Fruit fly (Drosophila melanogaster) whole organism, embryonic: ENCODE results near the gene isoQC.

Experiments
- Aef1 ChIP-seq: fragments of 200-800 bp; sonication (Bioruptor generic); IDR thresholded peaks from 3 replicates; pipeline ENCODE4 v1.3.6; 2022; ENCODE audit warnings: missing biosample characterization, missing genetic modification characterization
- Blimp-1 ChIP-seq: fragments of 200-800 bp; sonication (Bioruptor generic); optimal IDR thresholded peaks from 3 replicates; lab custom pipeline; 2018; ENCODE audit warnings: missing biosample characterization, missing genetic modification characterization, mild to moderate bottlenecking, moderate library complexity, missing genetic modification reagents
- CG11093 ChIP-seq: fragments of 200-800 bp; sonication (Bioruptor generic); IDR thresholded peaks from 3 replicates; pipeline ENCODE4 v1.3.6; 2022; ENCODE audit warnings: missing biosample characterization, missing genetic modification characterization
- CG11723 ChIP-seq: fragments of 200-800 bp; sonication (Bioruptor generic); optimal IDR thresholded peaks from 2 replicates; lab custom pipeline; 2017; ENCODE audit warnings: missing biosample characterization, mild to moderate bottlenecking, missing genetic modification characterization
- CG12659 ChIP-seq: fragments of 200-800 bp; sonication (Bioruptor generic); optimal IDR thresholded peaks from 3 replicates; lab custom pipeline; 2017; ENCODE audit warnings: mild to moderate bottlenecking, missing biosample characterization, missing genetic modification reagents, missing genetic modification characterization
- CG12942 ChIP-seq: fragments of 200-800 bp; sonication (Bioruptor generic); optimal IDR thresholded peaks from 3 replicates; lab custom pipeline; 2016; ENCODE audit warnings: missing biosample characterization, missing genetic modification characterization
- CG13296 ChIP-seq: fragments of 200-800 bp; sonication (Bioruptor generic); optimal IDR thresholded peaks from 3 replicates; lab custom pipeline; 2018; ENCODE audit warnings: missing biosample characterization, mild to moderate bottlenecking, missing genetic modification characterization
- CG14014 ChIP-seq: fragments of 200-800 bp; sonication (Bioruptor generic); IDR thresholded peaks from 2 replicates; pipeline ENCODE4 v1.3.6; 2022; ENCODE audit warnings: missing biosample characterization, missing genetic modification characterization
- CG15269 ChIP-seq: fragments of 200-800 bp; sonication (Bioruptor generic); optimal IDR thresholded peaks from 2 replicates; lab custom pipeline; 2018; ENCODE audit warnings: missing biosample characterization, mild to moderate bottlenecking, missing genetic modification characterization, moderate library complexity
- CG15479 ChIP-seq: fragments of 200-800 bp; sonication (Bioruptor generic); optimal IDR thresholded peaks from 3 replicates; lab custom pipeline; 2019; ENCODE audit warnings: missing biosample characterization, mild to moderate bottlenecking, missing genetic modification characterization, moderate library complexity
- CG16863 ChIP-seq: fragments of 200-800 bp; sonication (Bioruptor generic); optimal IDR thresholded peaks from 3 replicates; lab custom pipeline; 2016; ENCODE audit warnings: missing biosample characterization, missing genetic modification characterization
- CG17186 ChIP-seq: fragments of 200-800 bp; sonication (Bioruptor generic); optimal IDR thresholded peaks from 3 replicates; lab custom pipeline; 2017; ENCODE audit warnings: missing biosample characterization, missing genetic modification reagents, missing genetic modification characterization
- CG17328 ChIP-seq: fragments of 200-800 bp; sonication (Bioruptor generic); IDR thresholded peaks from 2 replicates; pipeline ENCODE4 v1.3.6; 2022; ENCODE audit warnings: missing biosample characterization, missing genetic modification characterization
- CG17612 ChIP-seq: fragments of 200-800 bp; sonication (Bioruptor generic); IDR thresholded peaks from 2 replicates; pipeline ENCODE4 v1.3.6; 2022; ENCODE audit warnings: missing biosample characterization, missing genetic modification characterization
- CG18764 ChIP-seq: fragments of 200-800 bp; sonication (Bioruptor generic); optimal IDR thresholded peaks from 3 replicates; lab custom pipeline; 2016; ENCODE audit warnings: missing biosample characterization, missing genetic modification characterization
- CG2116 ChIP-seq: fragments of 200-800 bp; sonication (Bioruptor generic); optimal IDR thresholded peaks from 3 replicates; lab custom pipeline; 2018; ENCODE audit warnings: missing biosample characterization, mild to moderate bottlenecking, missing genetic modification characterization
- CG2678 ChIP-seq: fragments of 200-800 bp; sonication (Bioruptor generic); optimal IDR thresholded peaks from 3 replicates; lab custom pipeline; 2019; ENCODE audit warnings: missing biosample characterization, mild to moderate bottlenecking, missing genetic modification characterization, moderate library complexity
- CG2712 ChIP-seq: fragments of 200-800 bp; optimal IDR thresholded peaks from 3 replicates; lab custom pipeline; 2019; ENCODE audit warnings: missing biosample characterization, mild to moderate bottlenecking, missing genetic modification characterization, moderate library complexity
- CG2875 ChIP-seq: fragments of 200-800 bp; sonication (Bioruptor generic); optimal IDR thresholded peaks from 2 replicates; lab custom pipeline; 2017; ENCODE audit warnings: missing biosample characterization, mild to moderate bottlenecking, missing genetic modification characterization, missing genetic modification reagents
- CG3065 ChIP-seq: fragments of 200-800 bp; sonication (Bioruptor generic); optimal IDR thresholded peaks from 2 replicates; lab custom pipeline; 2016; ENCODE audit warnings: missing biosample characterization, missing genetic modification characterization
- CG42726 ChIP-seq: fragments of 200-800 bp; sonication (Bioruptor generic); IDR thresholded peaks from 2 replicates; pipeline ENCODE4 v1.3.6; 2022; ENCODE audit warnings: missing biosample characterization, missing genetic modification characterization; ENCODE audit not compliant: partially characterized antibody
- CG4404 ChIP-seq: fragments of 200-800 bp; sonication (Bioruptor generic); IDR thresholded peaks from 2 replicates; pipeline ENCODE4 v1.3.6; 2022; ENCODE audit warnings: missing biosample characterization, missing genetic modification characterization
- CG4424 ChIP-seq: fragments of 200-800 bp; sonication (Bioruptor generic); optimal IDR thresholded peaks from 3 replicates; lab custom pipeline; 2016; ENCODE audit warnings: missing biosample characterization, missing genetic modification characterization
- CG5953 ChIP-seq: fragments of 200-800 bp; sonication (Bioruptor generic); IDR thresholded peaks from 2 replicates; pipeline ENCODE4 v1.3.6; 2022; ENCODE audit warnings: missing biosample characterization, missing genetic modification characterization
- CG6254 ChIP-seq: fragments of 200-800 bp; sonication (Bioruptor generic); optimal IDR thresholded peaks from 3 replicates; lab custom pipeline; 2017; ENCODE audit warnings: mild to moderate bottlenecking, missing biosample characterization, missing genetic modification reagents, missing genetic modification characterization
- CG6765 ChIP-seq: fragments of 200-800 bp; sonication (Bioruptor generic); optimal IDR thresholded peaks from 3 replicates; lab custom pipeline; 2017; ENCODE audit warnings: missing biosample characterization, mild to moderate bottlenecking, missing genetic modification characterization
- CG9727 ChIP-seq: fragments of 200-800 bp; sonication (Bioruptor generic); optimal IDR thresholded peaks from 3 replicates; lab custom pipeline; 2017; ENCODE audit warnings: missing biosample characterization, mild to moderate bottlenecking, missing genetic modification characterization
- CTCF ChIP-seq: fragments of 200-800 bp; sonication (Bioruptor generic); optimal IDR thresholded peaks from 2 replicates; lab custom pipeline; 2017; ENCODE audit warnings: missing biosample characterization, mild to moderate bottlenecking, missing genetic modification characterization, moderate library complexity
- Doc2 ChIP-seq: fragments of 200-800 bp; sonication (Bioruptor generic); IDR thresholded peaks from 2 replicates; pipeline ENCODE4 v1.3.6; 2022; ENCODE audit warnings: missing biosample characterization, missing genetic modification characterization
- Dref ChIP-seq: fragments of 200-800 bp; sonication (Bioruptor generic); IDR thresholded peaks from 2 replicates; pipeline ENCODE4 v1.3.6; 2022; ENCODE audit warnings: missing biosample characterization, missing genetic modification characterization
- Elba2 ChIP-seq: fragments of 200-800 bp; sonication (Bioruptor generic); optimal IDR thresholded peaks from 3 replicates; lab custom pipeline; 2016; ENCODE audit warnings: missing biosample characterization, missing genetic modification characterization
- Fer2 ChIP-seq: fragments of 200-800 bp; sonication (Bioruptor generic); optimal IDR thresholded peaks from 2 replicates; lab custom pipeline; 2018; ENCODE audit warnings: missing biosample characterization, mild to moderate bottlenecking, missing genetic modification characterization, moderate library complexity
- Lhr ChIP-seq: fragments of 200-800 bp; sonication (Bioruptor generic); optimal IDR thresholded peaks from 3 replicates; lab custom pipeline; 2017; ENCODE audit warnings: mild to moderate bottlenecking, missing biosample characterization, missing genetic modification reagents, missing genetic modification characterization
- Mrtf ChIP-seq: fragments of 200-800 bp; sonication (Bioruptor generic); IDR thresholded peaks from 3 replicates; pipeline ENCODE4 v1.3.6; 2022; ENCODE audit warnings: missing biosample characterization, missing genetic modification characterization
- Rx ChIP-seq: fragments of 200-800 bp; sonication (Bioruptor generic); IDR thresholded peaks from 2 replicates; pipeline ENCODE4 v1.3.6; 2022; ENCODE audit warnings: missing biosample characterization, missing genetic modification characterization
- Taf1 ChIP-seq: fragments of 200-800 bp; sonication (Bioruptor generic); IDR thresholded peaks from 2 replicates; pipeline ENCODE4 v1.3.6; 2022; ENCODE audit warnings: missing biosample characterization, missing genetic modification characterization
- abd-A ChIP-seq: fragments of 200-800 bp; sonication (Bioruptor generic); optimal IDR thresholded peaks from 3 replicates; lab custom pipeline; 2019; ENCODE audit warnings: missing biosample characterization, mild to moderate bottlenecking, missing genetic modification characterization, moderate library complexity
- chinmo ChIP-seq: fragments of 200-800 bp; sonication (Bioruptor generic); IDR thresholded peaks from 4 replicates; pipeline ENCODE4 v1.3.6; 2022; ENCODE audit warnings: missing biosample characterization, missing genetic modification characterization; ENCODE audit not compliant: partially characterized antibody
- cwo ChIP-seq: fragments of 200-800 bp; sonication (Bioruptor generic); optimal IDR thresholded peaks from 3 replicates; lab custom pipeline; 2017; ENCODE audit warnings: missing biosample characterization, missing genetic modification characterization, mild to moderate bottlenecking, moderate library complexity, missing genetic modification reagents
- fd64A ChIP-seq: fragments of 200-800 bp; sonication (Bioruptor generic); optimal IDR thresholded peaks from 3 replicates; lab custom pipeline; 2018; ENCODE audit warnings: missing biosample characterization, mild to moderate bottlenecking, missing genetic modification characterization
- fru ChIP-seq: fragments of >200 bp; optimal IDR thresholded peaks from 2 replicates; lab custom pipeline; 2017
- ham ChIP-seq: fragments of 200-800 bp; sonication (Bioruptor generic); IDR thresholded peaks from 2 replicates; pipeline ENCODE4 v1.3.6; 2022; ENCODE audit warnings: missing biosample characterization, missing genetic modification characterization
- jigr1 ChIP-seq: fragments of 200-800 bp; sonication (Bioruptor generic); IDR thresholded peaks from 3 replicates; pipeline ENCODE4 v1.3.6; 2022; ENCODE audit warnings: missing biosample characterization, missing genetic modification characterization
- lab ChIP-seq: fragments of 200-800 bp; sonication (Bioruptor generic); optimal IDR thresholded peaks from 3 replicates; lab custom pipeline; 2017; ENCODE audit warnings: missing biosample characterization, missing genetic modification characterization, mild to moderate bottlenecking, moderate library complexity, missing genetic modification reagents
- lbe ChIP-seq: fragments of 200-800 bp; sonication (Bioruptor generic); optimal IDR thresholded peaks from 2 replicates; lab custom pipeline; 2016; ENCODE audit warnings: missing biosample characterization, mild to moderate bottlenecking, missing genetic modification characterization
- nom ChIP-seq: fragments of 200-800 bp; sonication (Bioruptor generic); optimal IDR thresholded peaks from 2 replicates; lab custom pipeline; 2017; ENCODE audit warnings: missing biosample characterization, missing genetic modification characterization, mild to moderate bottlenecking, moderate library complexity, missing genetic modification reagents
- pita ChIP-seq: fragments of 200-800 bp; sonication (Bioruptor generic); optimal IDR thresholded peaks from 2 replicates; lab custom pipeline; 2017; ENCODE audit warnings: missing biosample characterization, mild to moderate bottlenecking, missing genetic modification characterization
- pzg ChIP-seq: fragments of 200-800 bp; sonication (Bioruptor generic); optimal IDR thresholded peaks from 3 replicates; lab custom pipeline; 2018; ENCODE audit warnings: missing biosample characterization, mild to moderate bottlenecking, missing genetic modification characterization, moderate library complexity
- tx ChIP-seq: fragments of 200-800 bp; sonication (Bioruptor generic); optimal IDR thresholded peaks from 2 replicates; lab custom pipeline; 2016; ENCODE audit warnings: missing biosample characterization, missing genetic modification characterization
- vnd ChIP-seq: fragments of 200-800 bp; sonication (Bioruptor generic); IDR thresholded peaks from 3 replicates; pipeline ENCODE4 v1.3.6; 2022; ENCODE audit warnings: missing biosample characterization, missing genetic modification characterization; ENCODE audit not compliant: partially characterized antibody

Gene isoQC

DNA sequence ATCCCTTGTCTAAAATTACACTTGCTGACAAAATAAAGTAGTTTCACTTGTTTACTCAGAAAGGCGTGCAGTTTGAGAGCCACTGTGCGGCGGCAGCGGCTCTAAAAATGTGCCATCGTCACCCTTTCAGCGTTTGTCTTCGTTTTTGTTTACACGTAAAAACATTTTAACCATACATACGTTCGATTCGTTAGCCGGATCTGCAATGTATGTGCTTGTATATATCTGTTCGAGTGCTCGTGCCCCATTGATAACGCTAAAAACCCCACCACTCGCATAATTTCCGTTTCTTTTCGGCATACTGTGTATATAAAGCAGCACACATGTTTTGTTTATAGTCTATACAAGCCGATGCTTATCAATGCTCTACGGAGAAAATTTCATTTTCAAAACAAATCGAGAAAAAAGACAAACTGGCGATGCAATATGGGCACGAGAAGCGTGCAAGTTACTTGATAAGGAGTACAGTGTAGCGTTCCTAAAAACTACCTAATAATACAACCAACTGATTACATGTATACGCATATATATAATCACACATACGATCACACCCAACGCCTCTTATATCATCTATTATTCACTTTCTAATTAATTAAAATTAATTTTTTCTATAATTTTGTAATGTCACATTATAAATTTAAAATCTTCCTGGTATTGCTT lies 42.4 kb downstream of the isoQC start (continued):
- TF ChIP-seq Aef1 (GFP tag; lab: Robert Waterston, UW) (no peak), CG4404 (GFP tag; lab: Robert Waterston, UW) (0 out of 2 replicates have a peak, but pooled peaks have one; percentile 34), CG12659 (peak; percentile 37), Rx (GFP tag; lab: Robert Waterston, UW) (no peak), lbe (GFP tag; lab: Kevin White, UChicago) (no peak), Doc2 (GFP tag; lab: Robert Waterston, UW) (no peak), fd64A (GFP tag; lab: Kevin White, UChicago) (no peak), CG11093 (no peak), vnd (GFP tag; lab: Robert Waterston, UW) (no peak), Blimp-1 (peak; percentile 52), CG18764 (GFP tag; lab: Kevin White, UChicago) (peak; percentile 9), CG13296 (GFP tag; lab: Kevin White, UChicago) (peak; percentile 20), CG17612 (GFP tag; lab: Robert Waterston, UW) (no peak), Taf1 (0 out of 2 replicates have a peak, but pooled peaks have one; percentile 8), chinmo (GFP tag; lab: Robert Waterston, UW) (peak; percentile 73; the same call in 1 of the 4 replicates), CG2116 (GFP tag; lab: Kevin White, UChicago) (peak; percentile 7), CG42726 (GFP tag; lab: Robert Waterston, UW) (0 out of 2 replicates have a peak, but pooled peaks have one; percentile 22), CG4424 (GFP tag; lab: Kevin White, UChicago) (peak; percentile 35), Lhr (GFP tag; lab: Kevin White, UChicago) (no peak), CG16863 (GFP tag; lab: Kevin White, UChicago) (no peak), CG5953 (GFP tag; lab: Robert Waterston, UW) (no peak), pzg (GFP tag; lab: Kevin White, UChicago) (no peak), Fer2 (tag; lab: Kevin White, UChicago) (no peak), CG17186 (no peak), Dref (GFP tag; lab: Robert Waterston, UW) (no peak), tx (no peak), CG2875 (GFP tag; lab: Kevin White, UChicago) (no peak), CG12942 (GFP tag; lab: Kevin White, UChicago) (no peak), CG2712 (tag; lab: Kevin White, UChicago) (peak; percentile 67), CG17328 (peak; percentile 8; the same call in 1 of the 2 replicates), CG11723 (GFP tag; lab: Kevin White, UChicago) (no peak), CTCF (GFP tag; lab: Kevin White, UChicago) (no peak), CG3065 (no peak), ham (GFP tag; lab: Robert Waterston, UW) (no peak), Mrtf (GFP tag; lab: Robert Waterston, UW) (peak; percentile 7; the same call in 1 of the 3 replicates), cwo (peak; percentile 57), pita (GFP tag; lab: Kevin White, UChicago) (no peak), CG6765 (GFP tag; lab: Kevin White, UChicago) (no peak), nom (GFP tag; lab: Kevin White, UChicago) (no peak), CG15479 (GFP tag; lab: Kevin White, UChicago) (no peak), CG9727 (GFP tag; lab: Kevin White, UChicago) (no peak), Elba2 (no peak), lab (GFP tag; lab: Kevin White, UChicago) (peak; percentile 31), fru (lab: Kevin White, UChicago) (no peak), CG15269 (tag; lab: Kevin White, UChicago) (peak; percentile 68), CG2678 (peak; percentile 76), jigr1 (GFP tag; lab: Robert Waterston, UW) (no peak), CG6254 (peak; percentile 30), CG14014 (peak; percentile 43; the same call in 1 of the 2 replicates), abd-A (tag; lab: Kevin White, UChicago) (no peak)
